Worm (Caenorhabditis elegans): ENCODE measurements around the gene D1054.3.
A peak's percentile ranks its signal among the peaks of the same experiment; 100 is the strongest.

DNA sequence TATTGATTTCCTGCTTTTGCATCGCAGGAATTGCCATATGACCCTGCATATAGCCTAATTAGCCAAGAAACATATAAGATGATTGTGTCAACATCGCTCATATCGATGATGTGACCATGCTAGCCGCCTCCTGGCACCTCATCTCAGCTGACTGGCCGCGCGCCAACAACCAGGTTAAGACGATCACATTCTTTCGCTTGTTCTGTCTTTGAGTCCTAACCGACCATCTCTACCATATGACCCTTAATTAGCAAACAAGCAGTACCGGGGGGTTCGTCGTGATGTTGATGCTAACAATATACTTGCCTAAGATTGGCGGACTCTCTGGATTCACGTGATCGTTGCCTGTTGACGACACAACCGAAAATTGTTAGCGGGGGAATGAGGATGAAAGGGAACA is 48.7 kb upstream of the D1054.3 start:
- TF ChIP-seq nhr-12 (tag; optimal IDR thresholded peaks at IDR 0.05) (no peak), elt-2 (tag; optimal IDR thresholded peaks at IDR 0.05) (no peak), snu-23 (GFP tag; optimal IDR thresholded peaks at IDR 0.05) (peak; percentile 17), ztf-11 (tag; optimal IDR thresholded peaks at IDR 0.05) (no peak), tbx-2 (tag; optimal IDR thresholded peaks at IDR 0.05) (peak; percentile 13), ama-1 (optimal IDR thresholded peaks at IDR 0.05) (no peak), zag-1 (tag; optimal IDR thresholded peaks at IDR 0.05) (no peak), unc-62 (GFP tag; optimal IDR thresholded peaks at IDR 0.05) (no peak), C34B4.2 (tag; optimal IDR thresholded peaks at IDR 0.05) (no peak)
